Fruit fly (Drosophila melanogaster): Measurements from ENCODE around the gene CG13950.
A peak's percentile ranks its signal among the peaks of the same experiment; 100 is the strongest.

The CG13950 gene

DNA sequence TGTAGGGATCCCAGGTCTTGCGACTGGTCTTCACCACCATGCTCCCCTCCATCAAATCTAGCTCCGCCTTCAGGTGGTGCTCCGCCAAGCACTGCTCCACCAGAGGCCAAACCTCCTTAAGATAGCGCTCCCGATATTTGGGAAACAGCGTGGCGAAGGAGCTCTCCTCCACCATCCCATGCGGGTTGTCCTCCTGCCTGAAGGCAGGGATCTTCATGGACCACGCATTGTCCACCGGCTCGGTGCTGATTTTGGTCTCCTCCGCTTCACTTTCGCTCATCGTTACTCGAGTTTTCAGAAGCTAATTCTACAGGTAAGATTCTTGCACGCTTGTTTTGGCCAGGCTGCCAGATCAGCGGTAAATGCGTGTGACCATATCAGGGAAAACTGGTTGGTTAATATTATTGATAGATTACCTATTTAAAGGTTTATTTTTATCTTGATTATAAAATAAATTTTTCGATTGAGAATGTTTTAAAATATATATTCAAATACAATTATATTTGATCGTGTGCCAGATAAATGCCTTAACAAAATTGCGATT, 9.6 kb downstream of the CG13950 start, which contains the start of gene dbe (continued):
- TF ChIP-seq grau (tag; optimal IDR thresholded peaks at IDR 0.05) (peak; percentile 37), Nf-YA (GFP tag; IDR thresholded peaks at IDR 0.05) (no peak), CG3847 (GFP tag; IDR thresholded peaks at IDR 0.05) (peak; percentile 33), CG30431 (GFP tag; optimal IDR thresholded peaks at IDR 0.05) (no peak), Six4 (GFP tag; optimal IDR thresholded peaks at IDR 0.05) (no peak), Dll (GFP tag; IDR thresholded peaks at IDR 0.05; ENCODE audit: partially characterized antibody) (0 out of 4 replicates have a peak, but pooled peaks have one; percentile 27), CG2120 (GFP tag; optimal IDR thresholded peaks at IDR 0.05) (peak; percentile 22), Med (GFP tag) (peak; percentile 75), dm (GFP tag; optimal IDR thresholded peaks at IDR 0.05) (peak; percentile 73), CG15514 (GFP tag; optimal IDR thresholded peaks at IDR 0.05) (peak; percentile 6), CG11093 (GFP tag; IDR thresholded peaks at IDR 0.05) (no peak), CG32532 (GFP tag; IDR thresholded peaks at IDR 0.05) (0 out of 2 replicates have a peak, but pooled peaks have one; percentile 18), exex (tag; optimal IDR thresholded peaks at IDR 0.05) (no peak), CG9932 (GFP tag; IDR thresholded peaks at IDR 0.05) (peak; percentile 58), cato (GFP tag; optimal IDR thresholded peaks at IDR 0.05; ENCODE audit: borderline replicate concordance) (no peak), MBD-R2 (GFP tag; IDR thresholded peaks at IDR 0.05) (peak; percentile 77), CG13424 (tag; optimal IDR thresholded peaks at IDR 0.05) (peak; percentile 48), abd-A (tag; optimal IDR thresholded peaks at IDR 0.05) (no peak), eyg (GFP tag; optimal IDR thresholded peaks at IDR 0.05) (no peak), ttk (GFP tag; IDR thresholded peaks at IDR 0.05) (no peak), cas (GFP tag; IDR thresholded peaks at IDR 0.05) (no peak), CG14014 (GFP tag; IDR thresholded peaks at IDR 0.05) (peak; percentile 33; the same call in 1 of the 2 replicates), CG13894 (tag; optimal IDR thresholded peaks at IDR 0.05) (peak; percentile 20), CG12659 (GFP tag; optimal IDR thresholded peaks at IDR 0.05) (peak; percentile 22), CG9817 (tag; optimal IDR thresholded peaks at IDR 0.05) (peak; percentile 26), pho (GFP tag; optimal IDR thresholded peaks at IDR 0.05) (no peak), bowl (GFP tag; IDR thresholded peaks at IDR 0.05) (no peak), CG4617 (GFP tag; optimal IDR thresholded peaks at IDR 0.05; ENCODE audit: borderline replicate concordance) (peak; percentile 59), gt (GFP tag; IDR thresholded peaks at IDR 0.05) (no peak), CoRest (tag; optimal IDR thresholded peaks at IDR 0.05) (peak; percentile 0), Meics (GFP tag; optimal IDR thresholded peaks at IDR 0.05) (peak; percentile 5), insv (GFP tag; optimal IDR thresholded peaks at IDR 0.05) (no peak), CG4424 (GFP tag; optimal IDR thresholded peaks at IDR 0.05) (no peak), trem (tag; optimal IDR thresholded peaks at IDR 0.05) (peak; percentile 8), CG2199 (GFP tag; IDR thresholded peaks at IDR 0.05) (no peak), CG1603 (tag; optimal IDR thresholded peaks at IDR 0.05) (peak; percentile 34), CG15269 (tag; optimal IDR thresholded peaks at IDR 0.05) (no peak), Lpt (GFP tag; optimal IDR thresholded peaks at IDR 0.05) (no peak), sna (GFP tag; IDR thresholded peaks at IDR 0.05; ENCODE audit: partially characterized antibody) (no peak), gce (GFP tag; IDR thresholded peaks at IDR 0.05) (no peak), CG7839 (tag; optimal IDR thresholded peaks at IDR 0.05) (peak; percentile 17), CG2712 (tag; optimal IDR thresholded peaks at IDR 0.05) (peak; percentile 16), CG32767 (GFP tag; IDR thresholded peaks at IDR 0.05) (no peak), CG10267 (tag; optimal IDR thresholded peaks at IDR 0.05) (no peak), crol (GFP tag; IDR thresholded peaks at IDR 0.05) (no peak), stwl (tag; optimal IDR thresholded peaks at IDR 0.05) (peak; percentile 24), ci (GFP tag; IDR thresholded peaks at IDR 0.05) (0 out of 3 replicates have a peak, but pooled peaks have one; percentile 43), Chrac-16 (GFP tag; optimal IDR thresholded peaks at IDR 0.05) (peak; percentile 7), Trl (optimal IDR thresholded peaks at IDR 0.05) (no peak), Trl (GFP tag; optimal IDR thresholded peaks at IDR 0.05) (no peak), CG11504 (tag; optimal IDR thresholded peaks at IDR 0.05) (peak; percentile 24)

Measured in whole organism, embryonic.